Fruit fly (Drosophila melanogaster) whole organism, larva: ENCODE data around the gene CG1103.

ENCODE experiments used
- noc ChIP-seq: fragments of 200-800 bp; sonication (Bioruptor generic); optimal IDR thresholded peaks from 3 replicates; lab custom pipeline; 2019; ENCODE audit warnings: missing biosample characterization, mild to moderate bottlenecking, missing genetic modification characterization, moderate library complexity

Gene CG1103

dm6 chr3R:4346636-4347035, 9.1 kb downstream of the CG1103 start, which contains the start of gene hkb:
Gene hkb, minus strand, starts transcription at chr3R:4346646.
- no peak for TF ChIP-seq noc (tag; lab: Kevin White, UChicago)

dm6 chr3R:4348197-4348814, 10.8 kb downstream of the CG1103 start:
- no peak for TF ChIP-seq noc (tag; lab: Kevin White, UChicago)

- TF ChIP-seq noc (tag; lab: Kevin White, UChicago), result no peak
Observed at dm6 chr3R:4350199-4350598, 12.6 kb downstream of the CG1103 start.

dm6 chr3R:4353569-4353968, 16.0 kb downstream of the CG1103 start:
- no peak for TF ChIP-seq noc (tag; lab: Kevin White, UChicago)

- TF ChIP-seq noc (tag; lab: Kevin White, UChicago), result no peak
Observed at dm6 chr3R:4359625-4360024, 22.1 kb downstream of the CG1103 start, which contains the start of gene CG1090. Gene CG1090, plus strand, starts transcription at chr3R:4359883.

- TF ChIP-seq noc (tag; lab: Kevin White, UChicago), result no peak
Observed at dm6 chr3R:4360668-4361110, 23.1 kb downstream of the CG1103 start.

- no peak for TF ChIP-seq noc (tag; lab: Kevin White, UChicago)
Observed at dm6 chr3R:4362010-4362409, 24.5 kb downstream of the CG1103 start.

dm6 chr3R:4378363-4379354, 41.1 kb downstream of the CG1103 start, which contains the start of gene Sfxn1-3:
Gene Sfxn1-3, plus strand, starts transcription at chr3R:4378600.
- TF ChIP-seq noc (tag; lab: Kevin White, UChicago), result peak; percentile 81

dm6 chr3R:4381079-4381919, 43.7 kb downstream of the CG1103 start, which contains the start of gene Cont:
Gene Cont, plus strand, starts transcription at chr3R:4381306.
- no peak for TF ChIP-seq noc (tag; lab: Kevin White, UChicago)

dm6 chr3R:4382165-4382564, 44.6 kb downstream of the CG1103 start:
- TF ChIP-seq noc (tag; lab: Kevin White, UChicago), result no peak

dm6 chr3R:4387490-4387889, 49.9 kb downstream of the CG1103 start, which contains the start of gene tub:
Gene tub, plus strand, starts transcription at chr3R:4387742.
- peak; percentile 31 for TF ChIP-seq noc (tag; lab: Kevin White, UChicago)
